Fruit fly (Drosophila melanogaster) whole organism, embryonic: ENCODE data around the gene bsh.
A peak's percentile ranks its signal among the peaks of the same experiment; 100 is the strongest.

ENCODE experiments used
- Adf1 ChIP-seq: fragments of 200-800 bp; sonication (Bioruptor generic); IDR thresholded peaks from 2 replicates; pipeline ENCODE4 v1.3.6; 2022; ENCODE audit warnings: missing biosample characterization, missing genetic modification characterization
- Bteb2 ChIP-seq: fragments of 200-800 bp; sonication (Bioruptor generic); optimal IDR thresholded peaks from 2 replicates; lab custom pipeline; 2016; ENCODE audit warnings: missing biosample characterization, missing genetic modification characterization
- CG10209 ChIP-seq: fragments of 200-800 bp; sonication (Bioruptor generic); optimal IDR thresholded peaks from 3 replicates; lab custom pipeline; 2017; ENCODE audit warnings: missing biosample characterization, mild to moderate bottlenecking, missing genetic modification characterization, missing genetic modification reagents
- CG11504 ChIP-seq: fragments of 200-800 bp; sonication (Bioruptor generic); optimal IDR thresholded peaks from 3 replicates; lab custom pipeline; 2019; ENCODE audit warnings: missing biosample characterization, mild to moderate bottlenecking, missing genetic modification characterization, moderate library complexity
- CG11560 ChIP-seq: fragments of 200-800 bp; sonication (Bioruptor generic); IDR thresholded peaks from 3 replicates; pipeline ENCODE4 v1.3.6; 2022; ENCODE audit warnings: missing biosample characterization, missing genetic modification characterization
- CG12219 ChIP-seq: fragments of 200-800 bp; sonication (Bioruptor generic); optimal IDR thresholded peaks from 3 replicates; lab custom pipeline; 2018; ENCODE audit warnings: missing biosample characterization, mild to moderate bottlenecking, missing genetic modification characterization
- CG14050 ChIP-seq: fragments of 200-800 bp; sonication (Bioruptor generic); IDR thresholded peaks from 3 replicates; pipeline ENCODE4 v1.3.6; 2022; ENCODE audit warnings: missing biosample characterization, missing genetic modification characterization
- CG1603 ChIP-seq: fragments of 200-800 bp; sonication (Bioruptor generic); optimal IDR thresholded peaks from 2 replicates; lab custom pipeline; 2019; ENCODE audit warnings: missing biosample characterization, mild to moderate bottlenecking, missing genetic modification characterization, moderate library complexity
- CG1792 ChIP-seq: fragments of 200-800 bp; sonication (Bioruptor generic); optimal IDR thresholded peaks from 2 replicates; lab custom pipeline; 2016; ENCODE audit warnings: missing biosample characterization, missing genetic modification characterization
- CG2875 ChIP-seq: fragments of 200-800 bp; sonication (Bioruptor generic); optimal IDR thresholded peaks from 2 replicates; lab custom pipeline; 2017; ENCODE audit warnings: missing biosample characterization, mild to moderate bottlenecking, missing genetic modification characterization, missing genetic modification reagents
- CG30403 ChIP-seq: fragments of 200-800 bp; sonication (Bioruptor generic); optimal IDR thresholded peaks from 3 replicates; lab custom pipeline; 2016; ENCODE audit warnings: missing biosample characterization, missing genetic modification characterization
- CG3065 ChIP-seq: fragments of 200-800 bp; sonication (Bioruptor generic); optimal IDR thresholded peaks from 2 replicates; lab custom pipeline; 2016; ENCODE audit warnings: missing biosample characterization, missing genetic modification characterization
- CG32772 ChIP-seq: fragments of 200-800 bp; sonication (Bioruptor generic); IDR thresholded peaks from 2 replicates; pipeline ENCODE4 v1.3.6; 2022; ENCODE audit warnings: missing biosample characterization, missing genetic modification characterization
- CG3838 ChIP-seq: fragments of 200-800 bp; sonication (Bioruptor generic); optimal IDR thresholded peaks from 3 replicates; lab custom pipeline; 2016; ENCODE audit warnings: missing biosample characterization, missing genetic modification characterization
- CG5245 ChIP-seq: fragments of 200-800 bp; sonication (Bioruptor generic); optimal IDR thresholded peaks from 3 replicates; lab custom pipeline; 2016; ENCODE audit warnings: missing biosample characterization, missing genetic modification characterization
- CG6254 ChIP-seq: fragments of 200-800 bp; sonication (Bioruptor generic); optimal IDR thresholded peaks from 3 replicates; lab custom pipeline; 2017; ENCODE audit warnings: mild to moderate bottlenecking, missing biosample characterization, missing genetic modification reagents, missing genetic modification characterization
- CG6654 ChIP-seq: fragments of 200-800 bp; sonication (Bioruptor generic); optimal IDR thresholded peaks from 2 replicates; lab custom pipeline; 2017; ENCODE audit warnings: missing biosample characterization, mild to moderate bottlenecking, missing genetic modification characterization
- CG7357 ChIP-seq: fragments of 200-800 bp; sonication (Bioruptor generic); IDR thresholded peaks from 3 replicates; pipeline ENCODE4 v1.3.6; 2022; ENCODE audit warnings: missing biosample characterization, missing genetic modification characterization
- CG8089 ChIP-seq: fragments of 200-800 bp; sonication (Bioruptor generic); optimal IDR thresholded peaks from 3 replicates; lab custom pipeline; 2016; ENCODE audit warnings: missing biosample characterization, missing genetic modification characterization
- CG8290 ChIP-seq, 3 experiments: fragments of 200-800 bp; sonication (Bioruptor generic); optimal IDR thresholded peaks; 2 replicates each; lab custom pipeline; 2016 to 2019; ENCODE audit warnings: missing biosample characterization in 3 of 3, missing genetic modification characterization in 3 of 3, mild to moderate bottlenecking in 2 of 3, moderate library complexity in 1 of 3
- CG9797 ChIP-seq: fragments of 200-800 bp; sonication (Bioruptor generic); optimal IDR thresholded peaks from 3 replicates; lab custom pipeline; 2018; ENCODE audit warnings: missing biosample characterization, mild to moderate bottlenecking, missing genetic modification characterization
- Dek ChIP-seq: fragments of 200-800 bp; sonication (Bioruptor generic); optimal IDR thresholded peaks from 3 replicates; lab custom pipeline; 2019; ENCODE audit warnings: missing biosample characterization, mild to moderate bottlenecking, missing genetic modification characterization, moderate library complexity
- H2.0 ChIP-seq: fragments of 200-800 bp; sonication (Bioruptor generic); IDR thresholded peaks from 2 replicates; pipeline ENCODE4 v1.3.6; 2022; ENCODE audit warnings: missing biosample characterization, missing genetic modification characterization
- MBD-R2 ChIP-seq: fragments of 200-800 bp; sonication (Bioruptor generic); IDR thresholded peaks from 2 replicates; pipeline ENCODE4 v1.3.6; 2022; ENCODE audit warnings: missing biosample characterization, missing genetic modification characterization
- MESR4 ChIP-seq: fragments of 200-800 bp; sonication (Bioruptor generic); optimal IDR thresholded peaks from 2 replicates; lab custom pipeline; 2018; ENCODE audit warnings: missing biosample characterization, mild to moderate bottlenecking, missing genetic modification characterization, moderate library complexity
- Ravus ChIP-seq: fragments of 200-800 bp; sonication (Bioruptor generic); IDR thresholded peaks from 2 replicates; pipeline ENCODE4 v1.3.6; 2022; ENCODE audit warnings: missing biosample characterization, missing genetic modification characterization
- TFAM ChIP-seq: fragments of 200-800 bp; sonication (Bioruptor generic); optimal IDR thresholded peaks from 2 replicates; lab custom pipeline; 2017; ENCODE audit warnings: missing biosample characterization, missing genetic modification characterization, inconsistent platforms
- ab ChIP-seq: fragments of 200-800 bp; sonication (Bioruptor generic); optimal IDR thresholded peaks from 2 replicates; lab custom pipeline; 2016; ENCODE audit warnings: missing biosample characterization, missing genetic modification characterization
- al ChIP-seq: fragments of 200-800 bp; sonication (Bioruptor generic); IDR thresholded peaks from 2 replicates; pipeline ENCODE4 v1.3.6; 2022; ENCODE audit warnings: missing biosample characterization, missing genetic modification characterization
- ap ChIP-seq: fragments of 200-800 bp; sonication (Bioruptor generic); IDR thresholded peaks from 2 replicates; pipeline ENCODE4 v1.3.6; 2022; ENCODE audit warnings: missing biosample characterization, missing genetic modification characterization
- ato ChIP-seq: fragments of 200-800 bp; sonication (Bioruptor generic); IDR thresholded peaks from 2 replicates; pipeline ENCODE4 v1.3.6; 2022; ENCODE audit warnings: missing biosample characterization, missing genetic modification characterization; ENCODE audit not compliant: partially characterized antibody
- bcd ChIP-seq: fragments of 200-800 bp; sonication (Bioruptor generic); optimal IDR thresholded peaks from 2 replicates; lab custom pipeline; 2017; ENCODE audit warnings: missing biosample characterization, mild to moderate bottlenecking, missing genetic modification characterization
- bigmax ChIP-seq: fragments of 200-800 bp; sonication (Bioruptor generic); optimal IDR thresholded peaks from 2 replicates; lab custom pipeline; 2018; ENCODE audit warnings: missing biosample characterization, mild to moderate bottlenecking, missing genetic modification characterization
- da ChIP-seq: fragments of 200-800 bp; sonication (Bioruptor generic); optimal IDR thresholded peaks from 2 replicates; lab custom pipeline; 2016; ENCODE audit warnings: missing biosample characterization, missing genetic modification characterization
- dpn ChIP-seq, 2 experiments: fragments of 200-800 bp; sonication (Bioruptor generic); optimal IDR thresholded peaks; 3 replicates each; lab custom pipeline; 2016; ENCODE audit warnings: missing biosample characterization in 2 of 2, missing genetic modification characterization in 2 of 2
- fd64A ChIP-seq: fragments of 200-800 bp; sonication (Bioruptor generic); optimal IDR thresholded peaks from 3 replicates; lab custom pipeline; 2018; ENCODE audit warnings: missing biosample characterization, mild to moderate bottlenecking, missing genetic modification characterization
- grau ChIP-seq: fragments of 200-800 bp; optimal IDR thresholded peaks from 3 replicates; lab custom pipeline; 2019; ENCODE audit warnings: missing biosample characterization, mild to moderate bottlenecking, missing genetic modification characterization, moderate library complexity
- gro ChIP-seq: fragments of 200-800 bp; sonication (Bioruptor generic); optimal IDR thresholded peaks from 2 replicates; lab custom pipeline; 2016; ENCODE audit warnings: missing biosample characterization, missing genetic modification characterization
- lilli ChIP-seq: fragments of 200-800 bp; sonication (Bioruptor generic); optimal IDR thresholded peaks from 3 replicates; lab custom pipeline; 2016; ENCODE audit warnings: missing biosample characterization, missing genetic modification characterization
- nau ChIP-seq: fragments of 200-800 bp; sonication (Bioruptor generic); optimal IDR thresholded peaks from 3 replicates; lab custom pipeline; 2017; ENCODE audit warnings: missing biosample characterization, mild to moderate bottlenecking, missing genetic modification characterization, missing genetic modification reagents
- p53 ChIP-seq: fragments of 200-800 bp; sonication (Bioruptor generic); optimal IDR thresholded peaks from 2 replicates; lab custom pipeline; 2016; ENCODE audit warnings: missing biosample characterization, missing genetic modification characterization
- pita ChIP-seq: fragments of 200-800 bp; sonication (Bioruptor generic); optimal IDR thresholded peaks from 2 replicates; lab custom pipeline; 2017; ENCODE audit warnings: missing biosample characterization, mild to moderate bottlenecking, missing genetic modification characterization
- pros ChIP-seq: fragments of 200-800 bp; sonication (Bioruptor generic); optimal IDR thresholded peaks from 3 replicates; lab custom pipeline; 2019; ENCODE audit warnings: missing biosample characterization, mild to moderate bottlenecking, missing genetic modification characterization, moderate library complexity
- repo ChIP-seq: fragments of 200-800 bp; sonication (Bioruptor generic); optimal IDR thresholded peaks from 2 replicates; lab custom pipeline; 2016; ENCODE audit warnings: missing biosample characterization, missing genetic modification characterization
- run ChIP-seq: fragments of 200-800 bp; sonication (Bioruptor generic); optimal IDR thresholded peaks from 3 replicates; lab custom pipeline; 2018; ENCODE audit warnings: missing biosample characterization, mild to moderate bottlenecking, missing genetic modification characterization
- sna ChIP-seq: fragments of 200-800 bp; sonication (Bioruptor generic); IDR thresholded peaks from 2 replicates; pipeline ENCODE4 v1.3.6; 2022; ENCODE audit warnings: missing biosample characterization, missing genetic modification characterization; ENCODE audit not compliant: partially characterized antibody
- sqz ChIP-seq: fragments of 200-800 bp; sonication (Bioruptor generic); optimal IDR thresholded peaks from 3 replicates; lab custom pipeline; 2018; ENCODE audit warnings: missing biosample characterization, mild to moderate bottlenecking, missing genetic modification characterization
- stc ChIP-seq: fragments of 200-800 bp; sonication (Bioruptor generic); IDR thresholded peaks from 2 replicates; pipeline ENCODE4 v1.3.6; 2022; ENCODE audit warnings: missing biosample characterization, missing genetic modification characterization
- tio ChIP-seq: fragments of 200-800 bp; sonication (Bioruptor generic); optimal IDR thresholded peaks from 2 replicates; lab custom pipeline; 2017; ENCODE audit warnings: missing biosample characterization, missing genetic modification characterization, inconsistent platforms
- toy ChIP-seq: fragments of 200-800 bp; sonication (Bioruptor generic); IDR thresholded peaks from 2 replicates; pipeline ENCODE4 v1.3.6; 2022; ENCODE audit warnings: missing biosample characterization, missing genetic modification characterization
- trh ChIP-seq: fragments of 200-800 bp; sonication (Bioruptor generic); optimal IDR thresholded peaks from 2 replicates; lab custom pipeline; 2016; ENCODE audit warnings: missing biosample characterization, missing genetic modification characterization
- usp ChIP-seq: fragments of >200 bp; optimal IDR thresholded peaks from 2 replicates; lab custom pipeline; 2017; ENCODE audit warnings: missing biosample characterization, missing genetic modification characterization

The bsh gene

DNA sequence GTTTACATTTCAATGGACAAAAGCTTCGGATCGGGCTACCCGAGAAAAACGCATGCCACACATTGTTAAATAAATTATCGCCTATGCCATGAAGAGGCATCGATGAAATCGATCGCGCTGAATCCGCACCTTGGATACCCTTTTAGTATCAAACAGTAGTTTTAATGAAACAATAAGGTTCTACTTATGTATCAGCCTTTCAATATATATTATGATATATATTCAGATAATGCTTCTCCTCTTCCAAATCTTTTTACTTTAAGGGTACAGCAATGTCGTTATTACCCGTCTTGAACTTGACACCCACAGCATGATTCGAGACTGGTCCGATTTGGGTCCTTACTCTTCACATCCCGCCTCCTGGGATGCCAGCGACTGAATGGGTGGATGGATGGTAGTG lies 31.1 kb upstream of the bsh start (continued):
- TF ChIP-seq ato (GFP tag; lab: Robert Waterston, UW) (no peak), al (no peak), CG6654 (GFP tag; lab: Kevin White, UChicago) (no peak), Adf1 (GFP tag; lab: Robert Waterston, UW) (no peak), toy (GFP tag; lab: Robert Waterston, UW) (no peak), CG12219 (GFP tag; lab: Kevin White, UChicago) (peak; percentile 18), stc (GFP tag; lab: Robert Waterston, UW) (no peak), CG9797 (GFP tag; lab: Kevin White, UChicago) (no peak), CG32772 (no peak), trh (GFP tag; lab: Kevin White, UChicago) (no peak), run (tag; lab: Kevin White, UChicago) (no peak), bcd (GFP tag; lab: Kevin White, UChicago) (no peak), pros (GFP tag; lab: Kevin White, UChicago) (no peak), CG14050 (GFP tag; lab: Robert Waterston, UW) (no peak), da (GFP tag; lab: Kevin White, UChicago) (no peak), CG5245 (no peak), CG10209 (GFP tag; lab: Kevin White, UChicago) (peak; percentile 29), Bteb2 (no peak), pita (GFP tag; lab: Kevin White, UChicago) (no peak), tio (GFP tag; lab: Kevin White, UChicago) (peak; percentile 24), repo (GFP tag; lab: Kevin White, UChicago) (no peak), CG30403 (GFP tag; lab: Kevin White, UChicago) (peak; percentile 10), lilli (no peak), Ravus (GFP tag; lab: Robert Waterston, UW) (no peak), dpn (GFP tag; optimal IDR thresholded peaks at IDR 0.05; lab: Kevin White, UChicago) (no peak), sqz (GFP tag; lab: Kevin White, UChicago) (no peak), CG3065 (no peak), CG6254 (no peak), CG1603 (tag; lab: Kevin White, UChicago) (peak; percentile 48), ab (no peak), CG7357 (GFP tag; lab: Robert Waterston, UW) (no peak), CG2875 (GFP tag; lab: Kevin White, UChicago) (no peak), usp (no peak), Dek (tag; lab: Kevin White, UChicago) (peak; percentile 15), ap (no peak), H2.0 (no peak; the same call in 1 of the 2 replicates), TFAM (no peak), CG8089 (GFP tag; lab: Kevin White, UChicago) (no peak), MESR4 (GFP tag; lab: Kevin White, UChicago) (no peak), grau (tag; lab: Kevin White, UChicago) (peak; percentile 50), bigmax (GFP tag; lab: Kevin White, UChicago) (no peak), CG11504 (tag; lab: Kevin White, UChicago) (peak; percentile 58), CG3838 (GFP tag; lab: Kevin White, UChicago) (no peak), gro (no peak), MBD-R2 (no peak), p53 (GFP tag; lab: Kevin White, UChicago) (no peak), nau (GFP tag; lab: Kevin White, UChicago) (no peak), fd64A (GFP tag; lab: Kevin White, UChicago) (no peak), sna (GFP tag; lab: Robert Waterston, UW) (no peak), CG1792 (GFP tag; lab: Kevin White, UChicago) (no peak), CG8290 (GFP tag; optimal IDR thresholded peaks at IDR 0.05; lab: Kevin White, UChicago) (no peak), CG8290 (tag; optimal IDR thresholded peaks at IDR 0.05; lab: Kevin White, UChicago) (no peak), CG11560 (tag; lab: Robert Waterston, UW) (no peak)
